Worm (Caenorhabditis elegans): ENCODE measurements around the gene C56G2.4.

ce11 chrIII:6355359-6355758 lies 23.8 kb downstream of the C56G2.4 start:
- no peak for TF ChIP-seq zag-1 (tag; optimal IDR thresholded peaks at IDR 0.05)
- TF ChIP-seq ama-1 (optimal IDR thresholded peaks at IDR 0.05), result no peak

Data from whole organism, L2 larva.